Worm (Caenorhabditis elegans) whole organism, young adult: ENCODE data around the gene str-41.

ENCODE experiments used
- B0035.1 ChIP-seq: sonication (generic microtip); optimal IDR thresholded peaks from 2 replicates; lab custom pipeline; 2016; ENCODE audit warnings: missing genetic modification characterization, mild to moderate bottlenecking, missing compliant biosample characterization, missing genotype, missing genetic modification reagents
- B0336.3 ChIP-seq: fragments of 200-800 bp; sonication (Bioruptor generic); IDR thresholded peaks from 2 replicates; pipeline ENCODE4 v1.3.6; 2022; ENCODE audit warnings: missing genetic modification characterization, missing compliant biosample characterization
- D2030.7 ChIP-seq: fragments of 200-800 bp; sonication (Bioruptor generic); IDR thresholded peaks from 2 replicates; pipeline ENCODE4 v1.3.6; 2022; ENCODE audit warnings: missing genetic modification reagents, missing genetic modification characterization, missing compliant biosample characterization
- F52B5.7 ChIP-seq: sonication (generic microtip); optimal IDR thresholded peaks from 2 replicates; lab custom pipeline; 2016; ENCODE audit warnings: mild to moderate bottlenecking, missing genetic modification characterization, missing compliant biosample characterization
- F57A8.1 ChIP-seq: fragments of 200-800 bp; sonication (Bioruptor generic); optimal IDR thresholded peaks from 2 replicates; lab custom pipeline; 2018; ENCODE audit warnings: mild to moderate bottlenecking, missing genetic modification characterization, moderate library complexity, missing compliant biosample characterization
- F57C9.4 ChIP-seq: sonication (generic microtip); optimal IDR thresholded peaks from 2 replicates; lab custom pipeline; 2017; ENCODE audit warnings: mild to moderate bottlenecking, missing genetic modification characterization, missing compliant biosample characterization
- K12H6.12 ChIP-seq: fragments of 200-800 bp; sonication (Bioruptor generic); optimal IDR thresholded peaks from 2 replicates; lab custom pipeline; 2018; ENCODE audit warnings: mild to moderate bottlenecking, missing genetic modification characterization, missing compliant biosample characterization
- T07F8.4 ChIP-seq: sonication (generic microtip); optimal IDR thresholded peaks from 2 replicates; lab custom pipeline; 2016; ENCODE audit warnings: mild to moderate bottlenecking, missing genetic modification characterization, moderate library complexity, missing compliant biosample characterization
- T26A5.8 ChIP-seq: sonication (generic microtip); optimal IDR thresholded peaks from 2 replicates; lab custom pipeline; 2016; ENCODE audit warnings: missing genetic modification characterization, missing compliant biosample characterization
- Y53F4B.3 ChIP-seq: fragments of 200-800 bp; sonication (Bioruptor generic); IDR thresholded peaks from 2 replicates; pipeline ENCODE4 v1.3.6; 2022; ENCODE audit warnings: missing genetic modification reagents, missing genetic modification characterization, missing compliant biosample characterization
- Y53G8AR.9 ChIP-seq: fragments of 200-800 bp; sonication (Bioruptor generic); conservative IDR thresholded peaks from 2 replicates; pipeline ENCODE4 v1.3.6; 2022; ENCODE audit warnings: missing genetic modification reagents, missing genetic modification characterization, missing compliant biosample characterization
- Y79H2A.3 ChIP-seq: fragments of 200-800 bp; sonication (Bioruptor generic); conservative IDR thresholded peaks from 2 replicates; pipeline ENCODE4 v1.3.6; 2022; ENCODE audit warnings: missing genetic modification reagents, missing genetic modification characterization, missing compliant biosample characterization
- ama-1 ChIP-seq, 3 experiments: fragments of 150-350 bp in 1 of 3; sonication (generic microtip) in 2 of 3; optimal IDR thresholded peaks; 2 replicates each; lab custom pipeline; 2014 to 2018; ENCODE audit warnings: missing biosample characterization in 2 of 3, missing genetic modification characterization in 2 of 3, missing genetic modification reagents in 2 of 3
- aptf-2 ChIP-seq: fragments of 200-800 bp; sonication (Bioruptor generic); conservative IDR thresholded peaks from 2 replicates; pipeline ENCODE4 v1.3.6; 2022; ENCODE audit warnings: missing genetic modification reagents, missing genetic modification characterization, missing compliant biosample characterization
- cebp-1 ChIP-seq, 2 experiments: fragments of 200-800 bp in 1 of 2; sonication (Bioruptor generic) in 1 of 2; sonication (generic microtip) in 1 of 2; IDR thresholded peaks in 1 of 2; optimal IDR thresholded peaks in 1 of 2; 2 replicates each; pipeline versions ENCODE4 v1.3.6 to Lab custom; 2017 to 2022; ENCODE audit warnings: missing compliant biosample characterization in 2 of 2, missing genetic modification characterization in 2 of 2, mild to moderate bottlenecking in 1 of 2, missing genetic modification reagents in 1 of 2, moderate library complexity in 1 of 2
- cebp-2 ChIP-seq: fragments of 200-800 bp; sonication (Bioruptor generic); IDR thresholded peaks from 2 replicates; pipeline ENCODE4 v1.3.6; 2022; ENCODE audit warnings: missing genetic modification characterization, missing compliant biosample characterization
- ceh-100 ChIP-seq: fragments of 200-800 bp; sonication (Bioruptor generic); IDR thresholded peaks from 2 replicates; pipeline ENCODE4 v1.3.6; 2022; ENCODE audit warnings: missing genetic modification reagents, missing genetic modification characterization, missing compliant biosample characterization
- ceh-27 ChIP-seq: fragments of 200-800 bp; sonication (Bioruptor generic); optimal IDR thresholded peaks from 2 replicates; lab custom pipeline; 2018; ENCODE audit warnings: mild to moderate bottlenecking, missing genetic modification characterization, moderate library complexity, missing compliant biosample characterization
- chd-7 ChIP-seq: sonication (generic microtip); optimal IDR thresholded peaks from 2 replicates; lab custom pipeline; 2016; ENCODE audit warnings: mild to moderate bottlenecking, missing genetic modification characterization, moderate library complexity, missing compliant biosample characterization
- efl-1 ChIP-seq: fragments of 150-350 bp; optimal IDR thresholded peaks from 2 replicates; lab custom pipeline; 2014; ENCODE audit warnings: missing biosample characterization, missing genetic modification reagents, missing genetic modification characterization
- gei-17 ChIP-seq: fragments of 200-800 bp; sonication (Bioruptor generic); optimal IDR thresholded peaks from 2 replicates; lab custom pipeline; 2018; ENCODE audit warnings: mild to moderate bottlenecking, missing genetic modification characterization, missing compliant biosample characterization
- him-1 ChIP-seq: sonication (generic microtip); optimal IDR thresholded peaks from 2 replicates; lab custom pipeline; 2016; ENCODE audit warnings: missing genotype, missing genetic modification reagents, missing genetic modification characterization, missing compliant biosample characterization
- hmg-1.2 ChIP-seq: fragments of 200-800 bp; sonication (Bioruptor generic); IDR thresholded peaks from 2 replicates; pipeline ENCODE4 v1.3.6; 2022; ENCODE audit warnings: missing genetic modification reagents, missing genetic modification characterization, missing compliant biosample characterization
- let-526 ChIP-seq: fragments of 200-800 bp; sonication (Bioruptor generic); IDR thresholded peaks from 2 replicates; pipeline ENCODE4 v1.3.6; 2022; ENCODE audit warnings: missing genetic modification reagents, missing genetic modification characterization, missing compliant biosample characterization
- lin-26 ChIP-seq: fragments of 200-800 bp; sonication (Bioruptor generic); IDR thresholded peaks from 2 replicates; pipeline ENCODE4 v1.3.6; 2022; ENCODE audit warnings: missing genetic modification reagents, missing genetic modification characterization, missing compliant biosample characterization
- lin-35 ChIP-seq, 3 experiments: fragments of 150-350 bp in 2 of 3; sonication (generic microtip) in 1 of 3; optimal IDR thresholded peaks; 2 replicates each; lab custom pipeline; 2014 to 2018; ENCODE audit warnings: missing biosample characterization in 3 of 3, missing genetic modification characterization in 3 of 3, missing genetic modification reagents in 3 of 3
- lin-40 ChIP-seq: sonication (generic microtip); optimal IDR thresholded peaks from 2 replicates; lab custom pipeline; 2016; ENCODE audit warnings: missing genetic modification characterization, mild to moderate bottlenecking, missing compliant biosample characterization, missing genotype, missing genetic modification reagents
- lin-54 ChIP-seq: fragments of 200-800 bp; sonication (Bioruptor generic); optimal IDR thresholded peaks from 2 replicates; lab custom pipeline; 2018; ENCODE audit warnings: mild to moderate bottlenecking, missing genetic modification characterization, missing compliant biosample characterization
- madf-3 ChIP-seq: fragments of 200-800 bp; sonication (Bioruptor generic); IDR thresholded peaks from 2 replicates; pipeline ENCODE4 v1.3.6; 2022; ENCODE audit warnings: missing genetic modification reagents, missing genetic modification characterization, missing compliant biosample characterization
- madf-8 ChIP-seq: fragments of 200-800 bp; sonication (Bioruptor generic); conservative IDR thresholded peaks from 2 replicates; pipeline ENCODE4 v1.3.6; 2022; ENCODE audit warnings: missing genetic modification reagents, missing genetic modification characterization, missing compliant biosample characterization
- mcd-1 ChIP-seq: fragments of 200-800 bp; sonication (Bioruptor generic); IDR thresholded peaks from 2 replicates; pipeline ENCODE4 v1.3.6; 2022; ENCODE audit warnings: missing genetic modification reagents, missing genetic modification characterization, missing compliant biosample characterization
- mel-28 ChIP-seq: sonication (generic microtip); optimal IDR thresholded peaks from 2 replicates; lab custom pipeline; 2016; ENCODE audit warnings: borderline replicate concordance, mild to moderate bottlenecking, missing genetic modification characterization, missing compliant biosample characterization
- nfya-2 ChIP-seq: fragments of 200-800 bp; sonication (Bioruptor generic); IDR thresholded peaks from 2 replicates; pipeline ENCODE4 v1.3.6; 2022; ENCODE audit warnings: missing genetic modification reagents, missing genetic modification characterization, missing compliant biosample characterization
- nfyb-1 ChIP-seq: fragments of 200-800 bp; sonication (Bioruptor generic); IDR thresholded peaks from 2 replicates; pipeline ENCODE4 v1.3.6; 2022; ENCODE audit warnings: missing genetic modification reagents, missing genetic modification characterization, missing compliant biosample characterization
- nhr-27 ChIP-seq: fragments of 200-800 bp; sonication (Bioruptor generic); optimal IDR thresholded peaks from 2 replicates; lab custom pipeline; 2018; ENCODE audit warnings: mild to moderate bottlenecking, missing genetic modification characterization, moderate library complexity, missing compliant biosample characterization
- rec-8 ChIP-seq, 2 experiments: sonication (generic microtip); optimal IDR thresholded peaks; 2 replicates each; lab custom pipeline; 2016; ENCODE audit warnings: mild to moderate bottlenecking in 2 of 2, missing genetic modification characterization in 2 of 2, missing genetic modification reagents in 2 of 2, missing genotype in 2 of 2, missing biosample characterization in 1 of 2, missing compliant biosample characterization in 1 of 2, moderate library complexity in 1 of 2
- sptf-2 ChIP-seq: fragments of 200-800 bp; sonication (Bioruptor generic); optimal IDR thresholded peaks from 2 replicates; lab custom pipeline; 2018; ENCODE audit warnings: mild to moderate bottlenecking, missing genetic modification characterization, missing compliant biosample characterization
- ztf-22 ChIP-seq: fragments of 200-800 bp; sonication (Bioruptor generic); optimal IDR thresholded peaks from 2 replicates; lab custom pipeline; 2018; ENCODE audit warnings: mild to moderate bottlenecking, missing genetic modification characterization, moderate library complexity, missing compliant biosample characterization
- ztf-26 ChIP-seq: sonication (generic microtip); optimal IDR thresholded peaks from 2 replicates; lab custom pipeline; 2017; ENCODE audit warnings: missing genetic modification characterization, missing compliant biosample characterization

The str-41 gene

DNA sequence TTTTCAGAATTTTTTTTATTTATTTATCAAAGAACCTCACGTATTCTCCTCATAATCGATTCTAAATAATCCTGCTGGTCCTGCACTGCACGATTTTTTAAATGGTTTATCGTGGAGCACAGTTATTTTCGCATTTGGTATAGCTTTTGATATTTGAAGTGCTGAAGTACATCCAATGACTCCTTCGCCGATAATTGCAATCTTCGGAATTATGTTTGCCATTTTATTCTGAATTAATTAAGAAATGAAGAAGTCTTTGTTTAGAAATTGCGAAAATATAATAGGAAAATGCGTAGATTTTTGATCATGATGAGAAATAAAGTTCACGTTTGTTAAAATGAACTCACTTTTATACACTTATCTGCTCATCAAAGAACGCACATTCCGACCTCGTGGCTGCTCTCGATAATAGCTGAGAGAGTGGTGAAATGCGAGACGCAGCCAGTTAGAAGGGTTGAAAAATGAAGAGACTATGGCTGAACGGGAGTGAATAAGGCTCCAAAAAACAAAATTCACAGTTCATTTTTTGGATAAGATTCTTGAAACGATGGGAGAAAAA lies 23.1 kb downstream of the str-41 start (continued):
- no peak for TF ChIP-seq rec-8 (tag; optimal IDR thresholded peaks at IDR 0.05; lab: Kevin White, UChicago)
- peak; percentile 32; the same call in 1 of the 2 replicates for TF ChIP-seq hmg-1.2
- TF ChIP-seq gei-17 (GFP tag; lab: Kevin White, UChicago) = no peak
- TF ChIP-seq Y79H2A.3 (GFP tag; lab: Robert Waterston, UW) = no peak
- no peak for TF ChIP-seq aptf-2 (GFP tag; lab: Robert Waterston, UW)
- no peak for TF ChIP-seq Y53F4B.3 (GFP tag; lab: Robert Waterston, UW)
- peak; percentile 52 for TF ChIP-seq ceh-27 (GFP tag; lab: Kevin White, UChicago)
- TF ChIP-seq mel-28 (tag; lab: Kevin White, UChicago) = no peak
- TF ChIP-seq F52B5.7 (tag; lab: Kevin White, UChicago) = no peak
- TF ChIP-seq mcd-1 (GFP tag; lab: Robert Waterston, UW) = 0 out of 2 replicates have a peak, but pooled peaks have one; percentile 6
- no peak for TF ChIP-seq F57C9.4
- no peak for TF ChIP-seq lin-35 (GFP tag; optimal IDR thresholded peaks at IDR 0.05; lab: Kevin White, UChicago)
- peak; percentile 26 for TF ChIP-seq lin-40 (tag; lab: Kevin White, UChicago)
- peak; percentile 50 for TF ChIP-seq K12H6.12 (tag; lab: Kevin White, UChicago)
- TF ChIP-seq madf-8 (GFP tag; lab: Robert Waterston, UW) = no peak
- TF ChIP-seq cebp-2 (GFP tag; lab: Robert Waterston, UW) = no peak
- TF ChIP-seq chd-7 (tag; lab: Kevin White, UChicago) = peak; percentile 25
- no peak for TF ChIP-seq B0035.1 (tag; lab: Kevin White, UChicago)

DNA sequence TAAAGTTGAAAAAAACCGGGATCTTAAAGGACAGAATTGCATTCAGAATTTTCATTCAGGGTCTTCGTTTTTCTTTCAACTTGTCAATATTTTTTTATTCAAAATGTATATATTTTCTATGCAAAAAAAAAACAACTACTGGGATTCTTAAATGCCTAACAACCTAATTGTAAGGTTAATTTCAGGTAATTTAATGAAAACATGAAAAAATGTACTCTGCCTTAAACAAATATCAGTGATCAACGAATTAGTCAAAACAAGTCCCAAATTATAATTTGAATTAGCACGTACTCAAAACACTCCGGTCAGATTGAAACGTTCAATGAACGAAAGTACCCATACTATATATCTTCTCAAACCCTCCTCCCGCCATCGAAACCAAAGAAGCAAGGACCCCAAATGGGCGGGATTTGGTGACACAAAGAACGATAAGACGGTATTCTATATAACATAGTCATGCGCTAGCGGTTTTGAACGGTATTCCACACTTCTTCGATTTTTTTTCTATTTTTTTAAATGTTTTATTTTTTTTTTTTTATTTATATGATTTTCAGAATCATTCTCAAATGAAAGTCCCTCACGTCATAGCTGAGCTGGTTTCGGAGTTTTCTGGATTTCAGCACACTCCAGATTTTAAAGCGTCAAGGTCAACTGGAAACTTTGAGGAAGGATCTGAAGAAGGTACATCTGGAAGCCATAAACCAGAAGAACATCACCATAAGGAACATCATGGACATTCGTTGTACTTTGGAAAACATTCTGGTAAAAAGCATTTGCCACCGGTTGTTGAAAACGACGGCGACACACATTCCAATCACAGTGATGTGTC lies 23.8 kb downstream of the str-41 start, which contains the start of the genes ddo-2 and F25E5.8:
Gene ddo-2 (minus strand): TSS at position 330 of the 829 bp plus-strand sequence.
Gene F25E5.8 (plus strand): TSS at position 555 of the 829 bp plus-strand sequence.
- TF ChIP-seq F57A8.1 (GFP tag; lab: Kevin White, UChicago) (no peak), lin-26 (GFP tag; lab: Robert Waterston, UW) (0 out of 2 replicates have a peak, but pooled peaks have one; percentile 18), ztf-26 (no peak), ama-1 (optimal IDR thresholded peaks at IDR 0.05; lab: Kevin White, UChicago) (peak; percentile 71), ama-1 (GFP tag; optimal IDR thresholded peaks at IDR 0.05; lab: Kevin White, UChicago) (no peak), nfyb-1 (GFP tag; lab: Robert Waterston, UW) (0 out of 2 replicates have a peak, but pooled peaks have one; percentile 15), B0336.3 (GFP tag; lab: Robert Waterston, UW) (no peak)

DNA sequence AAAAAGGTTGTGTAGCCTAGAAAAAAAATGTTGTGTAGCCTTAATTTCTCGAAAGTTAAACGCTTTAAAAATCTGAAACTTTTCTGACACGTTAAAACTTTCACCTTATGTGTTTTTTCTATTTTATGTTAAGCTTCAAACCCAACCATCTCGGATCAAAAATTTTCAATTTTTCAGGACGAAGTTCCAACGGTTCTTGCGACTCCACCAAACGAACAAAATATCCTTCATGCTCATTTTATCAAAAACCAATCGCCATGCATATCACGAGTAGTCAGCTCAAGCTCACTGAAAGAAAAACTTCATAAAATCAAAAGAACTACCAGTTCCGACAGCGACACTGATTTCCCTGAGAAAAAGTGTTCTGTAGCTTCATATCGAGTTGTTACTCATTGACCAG lies 24.7 kb downstream of the str-41 start:
- no peak for TF ChIP-seq efl-1 (GFP tag; lab: Kevin White, UChicago)
- TF ChIP-seq ceh-100 (GFP tag; lab: Robert Waterston, UW) = no peak
- TF ChIP-seq him-1 (tag; lab: Kevin White, UChicago) = no peak
- TF ChIP-seq lin-26 (GFP tag; lab: Robert Waterston, UW) = no peak
- TF ChIP-seq nfya-2 = no peak
- 0 out of 2 replicates have a peak, but pooled peaks have one; percentile 25 for TF ChIP-seq Y53G8AR.9
- TF ChIP-seq T26A5.8 = no peak
- TF ChIP-seq sptf-2 = no peak

DNA sequence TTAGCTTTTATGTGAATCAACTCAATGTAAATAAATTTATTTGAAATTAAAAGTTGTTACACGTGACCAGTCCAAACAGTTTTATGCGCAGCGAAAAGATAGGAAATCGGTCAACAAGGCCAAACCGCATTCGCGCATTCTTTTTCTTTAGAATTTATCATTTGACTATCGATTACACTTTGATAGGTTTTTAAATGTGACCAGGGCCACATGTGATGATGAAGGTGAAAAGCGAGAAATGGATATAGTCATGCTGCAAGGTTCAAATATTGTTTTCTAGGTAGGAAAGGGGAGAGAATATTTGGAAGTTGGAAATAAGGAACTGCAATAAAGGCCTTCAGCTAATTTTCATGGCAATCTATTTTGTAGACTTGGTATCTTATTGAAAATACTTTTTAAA lies 25.1 kb downstream of the str-41 start:
- TF ChIP-seq Y79H2A.3 (GFP tag; lab: Robert Waterston, UW) = no peak
- no peak for TF ChIP-seq ztf-26
- no peak for TF ChIP-seq nhr-27
- TF ChIP-seq lin-54 = no peak
- TF ChIP-seq lin-35 (GFP tag; optimal IDR thresholded peaks at IDR 0.05; lab: Kevin White, UChicago) = no peak
- TF ChIP-seq him-1 (tag; lab: Kevin White, UChicago) = no peak
- no peak for TF ChIP-seq ztf-22 (GFP tag; lab: Kevin White, UChicago)
- TF ChIP-seq madf-3 = 0 out of 2 replicates have a peak, but pooled peaks have one; percentile 24
- TF ChIP-seq ama-1 (optimal IDR thresholded peaks at IDR 0.05; lab: Kevin White, UChicago) = peak; percentile 74
- no peak for TF ChIP-seq ama-1 (GFP tag; optimal IDR thresholded peaks at IDR 0.05; lab: Kevin White, UChicago)
- TF ChIP-seq T07F8.4 (tag; lab: Kevin White, UChicago) = no peak
- 0 out of 2 replicates have a peak, but pooled peaks have one; percentile 21 for TF ChIP-seq cebp-1 (GFP tag; IDR thresholded peaks at IDR 0.05; lab: Robert Waterston, UW)
- TF ChIP-seq cebp-1 (tag; optimal IDR thresholded peaks at IDR 0.05; lab: Kevin White, UChicago) = no peak
- TF ChIP-seq let-526 (GFP tag; lab: Robert Waterston, UW) = no peak
- TF ChIP-seq D2030.7 = no peak
- no peak for TF ChIP-seq T26A5.8
